Fruit fly (Drosophila melanogaster) whole organism, embryonic: ENCODE measurements around the gene Nepl18.

Experiments used
- Asciz ChIP-seq: fragments of 200-800 bp; sonication (Bioruptor generic); optimal IDR thresholded peaks from 2 replicates; lab custom pipeline; 2017; ENCODE audit warnings: missing biosample characterization, mild to moderate bottlenecking, missing genetic modification characterization, missing genetic modification reagents
- CG1024 ChIP-seq: fragments of 200-800 bp; sonication (Bioruptor generic); IDR thresholded peaks from 2 replicates; pipeline ENCODE4 v1.3.6; 2022; ENCODE audit warnings: missing biosample characterization, missing genetic modification characterization
- CG10267 ChIP-seq: fragments of 200-800 bp; sonication (Bioruptor generic); optimal IDR thresholded peaks from 2 replicates; lab custom pipeline; 2018; ENCODE audit warnings: missing biosample characterization, mild to moderate bottlenecking, missing genetic modification characterization, moderate library complexity
- CG15073 ChIP-seq: fragments of 200-800 bp; sonication (Bioruptor generic); optimal IDR thresholded peaks from 2 replicates; lab custom pipeline; 2016; ENCODE audit warnings: missing biosample characterization, missing genetic modification characterization
- CG17568 ChIP-seq: fragments of 200-800 bp; sonication (Bioruptor generic); optimal IDR thresholded peaks from 2 replicates; lab custom pipeline; 2018; ENCODE audit warnings: missing biosample characterization, mild to moderate bottlenecking, missing genetic modification characterization, moderate library complexity
- CG17829 ChIP-seq: fragments of 200-800 bp; optimal IDR thresholded peaks from 2 replicates; lab custom pipeline; 2019; ENCODE audit warnings: missing biosample characterization, mild to moderate bottlenecking, missing genetic modification characterization, moderate library complexity
- CG1832 ChIP-seq: fragments of 200-800 bp; sonication (Bioruptor generic); optimal IDR thresholded peaks from 2 replicates; lab custom pipeline; 2017; ENCODE audit warnings: missing biosample characterization, mild to moderate bottlenecking, missing genetic modification characterization, inconsistent platforms
- CG2116 ChIP-seq: fragments of 200-800 bp; sonication (Bioruptor generic); optimal IDR thresholded peaks from 3 replicates; lab custom pipeline; 2018; ENCODE audit warnings: missing biosample characterization, mild to moderate bottlenecking, missing genetic modification characterization
- CG2129 ChIP-seq: fragments of 200-800 bp; sonication (Bioruptor generic); IDR thresholded peaks from 2 replicates; pipeline ENCODE4 v1.3.6; 2022; ENCODE audit warnings: missing biosample characterization, missing genetic modification characterization; ENCODE audit not compliant: partially characterized antibody
- CG30020 ChIP-seq: fragments of 200-800 bp; optimal IDR thresholded peaks from 2 replicates; lab custom pipeline; 2019; ENCODE audit warnings: missing biosample characterization, mild to moderate bottlenecking, missing genetic modification characterization, moderate library complexity
- CG3407 ChIP-seq: fragments of 200-800 bp; sonication (Bioruptor generic); optimal IDR thresholded peaks from 2 replicates; lab custom pipeline; 2018; ENCODE audit warnings: missing biosample characterization, mild to moderate bottlenecking, missing genetic modification characterization
- CG4820 ChIP-seq: fragments of 200-800 bp; sonication (Bioruptor generic); optimal IDR thresholded peaks from 3 replicates; lab custom pipeline; 2016; ENCODE audit warnings: missing biosample characterization, missing genetic modification characterization
- CG6272 ChIP-seq: fragments of 200-800 bp; sonication (Bioruptor generic); IDR thresholded peaks from 2 replicates; pipeline ENCODE4 v1.3.6; 2022; ENCODE audit warnings: missing biosample characterization, missing genetic modification characterization
- CG7271 ChIP-seq: fragments of 200-800 bp; sonication (Bioruptor generic); optimal IDR thresholded peaks from 2 replicates; lab custom pipeline; 2018; ENCODE audit warnings: missing biosample characterization, mild to moderate bottlenecking, missing genetic modification characterization, moderate library complexity
- CG7987 ChIP-seq: fragments of 200-800 bp; sonication (Bioruptor generic); optimal IDR thresholded peaks from 2 replicates; lab custom pipeline; 2018; ENCODE audit warnings: missing biosample characterization, mild to moderate bottlenecking, missing genetic modification characterization, moderate library complexity
- CG8089 ChIP-seq: fragments of 200-800 bp; sonication (Bioruptor generic); optimal IDR thresholded peaks from 3 replicates; lab custom pipeline; 2016; ENCODE audit warnings: missing biosample characterization, missing genetic modification characterization
- CG9215 ChIP-seq: fragments of 200-800 bp; sonication (Bioruptor generic); IDR thresholded peaks from 2 replicates; pipeline ENCODE4 v1.3.6; 2022; ENCODE audit warnings: missing biosample characterization, missing genetic modification characterization
- CTCF ChIP-seq: fragments of 200-800 bp; sonication (Bioruptor generic); optimal IDR thresholded peaks from 2 replicates; lab custom pipeline; 2017; ENCODE audit warnings: missing biosample characterization, mild to moderate bottlenecking, missing genetic modification characterization, moderate library complexity
- Dbx ChIP-seq: fragments of 200-800 bp; sonication (Bioruptor generic); IDR thresholded peaks from 3 replicates; pipeline ENCODE4 v1.3.6; 2022; ENCODE audit warnings: missing biosample characterization, missing genetic modification characterization
- E2f2 ChIP-seq: fragments of 200-800 bp; sonication (Bioruptor generic); IDR thresholded peaks from 2 replicates; pipeline ENCODE4 v1.3.6; 2022; ENCODE audit warnings: missing biosample characterization, missing genetic modification characterization
- Hand ChIP-seq: fragments of 200-800 bp; sonication (Bioruptor generic); optimal IDR thresholded peaks from 2 replicates; lab custom pipeline; 2017; ENCODE audit warnings: mild to moderate bottlenecking, missing biosample characterization, missing genetic modification reagents, missing genetic modification characterization
- HmgD ChIP-seq: fragments of 200-800 bp; sonication (Bioruptor generic); optimal IDR thresholded peaks from 3 replicates; lab custom pipeline; 2016; ENCODE audit warnings: missing biosample characterization, missing genetic modification characterization
- Hmx ChIP-seq: fragments of 200-800 bp; sonication (Bioruptor generic); optimal IDR thresholded peaks from 2 replicates; lab custom pipeline; 2016; ENCODE audit warnings: missing biosample characterization, missing genetic modification characterization
- Hr39 ChIP-seq: fragments of >200 bp; optimal IDR thresholded peaks from 2 replicates; lab custom pipeline; 2017
- MESR4 ChIP-seq: fragments of 200-800 bp; sonication (Bioruptor generic); optimal IDR thresholded peaks from 2 replicates; lab custom pipeline; 2018; ENCODE audit warnings: missing biosample characterization, mild to moderate bottlenecking, missing genetic modification characterization, moderate library complexity
- NC2β ChIP-seq: fragments of 200-800 bp; sonication (Bioruptor generic); optimal IDR thresholded peaks from 2 replicates; lab custom pipeline; 2016; ENCODE audit warnings: missing biosample characterization, missing genetic modification characterization
- NFAT ChIP-seq: fragments of 200-800 bp; sonication (Bioruptor generic); IDR thresholded peaks from 2 replicates; pipeline ENCODE4 v1.3.6; 2022; ENCODE audit warnings: missing biosample characterization, missing genetic modification characterization
- Rfx ChIP-seq: fragments of 200-800 bp; sonication (Bioruptor generic); IDR thresholded peaks from 2 replicates; pipeline ENCODE4 v1.3.6; 2022; ENCODE audit warnings: missing biosample characterization, missing genetic modification characterization
- Rx ChIP-seq: fragments of 200-800 bp; sonication (Bioruptor generic); IDR thresholded peaks from 2 replicates; pipeline ENCODE4 v1.3.6; 2022; ENCODE audit warnings: missing biosample characterization, missing genetic modification characterization
- Taf1 ChIP-seq: fragments of 200-800 bp; sonication (Bioruptor generic); IDR thresholded peaks from 2 replicates; pipeline ENCODE4 v1.3.6; 2022; ENCODE audit warnings: missing biosample characterization, missing genetic modification characterization
- Trl ChIP-seq, 3 experiments: fragments of >200 bp in 2 of 3; fragments of 200-800 bp in 1 of 3; sonication (Bioruptor generic) in 1 of 3; optimal IDR thresholded peaks; 2 replicates in 1 of 3; 3 replicates in 2 of 3; lab custom pipeline; 2016 to 2017; ENCODE audit warnings: missing biosample characterization in 1 of 3, missing genetic modification characterization in 1 of 3
- Usf ChIP-seq: fragments of 200-800 bp; sonication (Bioruptor generic); optimal IDR thresholded peaks from 2 replicates; lab custom pipeline; 2017; ENCODE audit warnings: missing genotype, missing biosample characterization, missing genetic modification characterization
- Xbp1 ChIP-seq: fragments of 200-800 bp; sonication (Bioruptor generic); optimal IDR thresholded peaks from 3 replicates; lab custom pipeline; 2016; ENCODE audit warnings: missing biosample characterization, mild to moderate bottlenecking, missing genetic modification characterization
- amos ChIP-seq: fragments of 200-800 bp; sonication (Bioruptor generic); IDR thresholded peaks from 2 replicates; pipeline ENCODE4 v1.3.6; 2022; ENCODE audit warnings: missing biosample characterization, missing genetic modification characterization; ENCODE audit not compliant: partially characterized antibody
- cato ChIP-seq: fragments of 200-800 bp; sonication (Bioruptor generic); optimal IDR thresholded peaks from 2 replicates; lab custom pipeline; 2016; ENCODE audit warnings: missing biosample characterization, missing genetic modification characterization, borderline replicate concordance
- emc ChIP-seq: fragments of 200-800 bp; sonication (Bioruptor generic); optimal IDR thresholded peaks from 2 replicates; lab custom pipeline; 2016; ENCODE audit warnings: missing biosample characterization, missing genetic modification characterization
- ftz-f1 ChIP-seq: fragments of 200-800 bp; sonication (Bioruptor generic); optimal IDR thresholded peaks from 2 replicates; lab custom pipeline; 2016; ENCODE audit warnings: missing biosample characterization, missing genetic modification characterization
- gro ChIP-seq: fragments of 200-800 bp; sonication (Bioruptor generic); optimal IDR thresholded peaks from 2 replicates; lab custom pipeline; 2016; ENCODE audit warnings: missing biosample characterization, missing genetic modification characterization
- hbn ChIP-seq: fragments of 200-800 bp; sonication (Bioruptor generic); IDR thresholded peaks from 2 replicates; pipeline ENCODE4 v1.3.6; 2022; ENCODE audit warnings: missing biosample characterization, missing genetic modification characterization; ENCODE audit not compliant: partially characterized antibody
- inv ChIP-seq: fragments of 200-800 bp; sonication (Bioruptor generic); IDR thresholded peaks from 2 replicates; pipeline ENCODE4 v1.3.6; 2022; ENCODE audit warnings: missing biosample characterization, missing genetic modification characterization; ENCODE audit not compliant: partially characterized antibody
- kni ChIP-seq: fragments of 200-800 bp; sonication (Bioruptor generic); optimal IDR thresholded peaks from 3 replicates; lab custom pipeline; 2017; ENCODE audit warnings: mild to moderate bottlenecking, missing biosample characterization, missing genetic modification reagents, missing genetic modification characterization
- odd ChIP-seq: fragments of 200-800 bp; sonication (Bioruptor generic); optimal IDR thresholded peaks from 2 replicates; lab custom pipeline; 2017; ENCODE audit warnings: missing biosample characterization, mild to moderate bottlenecking, missing genetic modification characterization
- onecut ChIP-seq: fragments of 200-800 bp; sonication (Bioruptor generic); IDR thresholded peaks from 2 replicates; pipeline ENCODE4 v1.3.6; 2022; ENCODE audit warnings: missing biosample characterization, missing genetic modification characterization
- prd ChIP-seq, 3 experiments: fragments of >200 bp in 2 of 3; fragments of 200-800 bp in 1 of 3; sonication (Bioruptor generic) in 1 of 3; optimal IDR thresholded peaks in 2 of 3; IDR thresholded peaks in 1 of 3; 2 replicates in 2 of 3; 3 replicates in 1 of 3; pipeline versions ENCODE4 v1.3.6 to Lab custom; 2017 to 2022; ENCODE audit warnings: missing biosample characterization in 1 of 3, missing genetic modification characterization in 1 of 3
- sens ChIP-seq: fragments of 200-800 bp; sonication (Bioruptor generic); peaks from one replicate; lab custom pipeline; 2016; ENCODE audit warnings: missing biosample characterization, missing genetic modification characterization
- tgo ChIP-seq: fragments of 200-800 bp; sonication (Bioruptor generic); IDR thresholded peaks from 3 replicates; pipeline ENCODE4 v1.3.6; 2022; ENCODE audit warnings: missing biosample characterization, missing genetic modification characterization
- trh ChIP-seq: fragments of 200-800 bp; sonication (Bioruptor generic); optimal IDR thresholded peaks from 2 replicates; lab custom pipeline; 2016; ENCODE audit warnings: missing biosample characterization, missing genetic modification characterization
- tup ChIP-seq: fragments of 200-800 bp; sonication (Bioruptor generic); optimal IDR thresholded peaks from 2 replicates; lab custom pipeline; 2016; ENCODE audit warnings: missing biosample characterization, mild to moderate bottlenecking, missing genetic modification characterization, moderate library complexity

Gene Nepl18

DNA sequence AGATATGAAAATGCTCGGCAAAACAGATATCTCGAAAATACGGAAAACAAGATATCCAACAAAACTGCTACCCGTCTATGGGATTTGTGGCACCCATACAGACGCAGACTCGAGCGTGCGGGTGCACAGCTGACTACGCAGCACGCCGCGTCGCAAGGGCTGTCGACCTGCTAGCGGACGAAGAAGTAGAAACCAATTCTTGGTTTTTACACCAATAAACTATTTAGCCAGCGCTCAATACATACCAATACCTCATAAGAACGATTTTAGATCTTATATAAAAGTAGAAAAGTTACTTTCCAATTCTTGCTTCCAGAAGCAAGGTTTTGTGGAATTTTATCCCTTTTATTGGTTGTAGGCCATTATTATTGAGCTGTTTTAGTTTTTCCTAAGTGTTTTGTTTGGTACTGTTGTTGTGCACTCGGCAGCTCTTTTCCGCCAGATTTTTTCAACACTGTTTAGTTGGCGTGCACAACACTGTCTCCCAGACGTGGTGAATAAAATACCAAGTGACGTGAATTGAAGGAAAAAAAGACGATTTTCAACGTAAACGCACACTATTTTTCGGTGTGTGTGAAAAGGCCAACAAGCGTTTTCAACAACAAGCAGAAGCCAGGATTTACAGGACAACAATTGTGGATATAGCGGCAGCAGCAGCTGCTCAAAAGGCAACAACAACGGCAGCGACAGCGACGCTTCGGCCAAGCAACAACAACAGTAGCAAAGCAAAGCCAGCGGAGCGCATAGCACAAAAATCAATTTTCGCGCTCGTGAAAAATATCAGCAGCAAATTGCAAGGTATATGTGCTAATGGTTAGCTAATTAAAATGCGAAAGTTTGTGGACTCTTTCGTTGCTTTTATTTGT is 13.4 kb downstream of the Nepl18 start (continued):
- TF ChIP-seq CTCF (GFP tag; lab: Kevin White, UChicago) (peak; percentile 50), CG1024 (GFP tag; lab: Robert Waterston, UW) (0 out of 2 replicates have a peak, but pooled peaks have one; percentile 31), E2f2 (no peak; the same call in 1 of the 2 replicates), CG10267 (tag; lab: Kevin White, UChicago) (peak; percentile 95), odd (GFP tag; lab: Kevin White, UChicago) (peak; percentile 58), CG6272 (GFP tag; lab: Robert Waterston, UW) (peak; percentile 64), Taf1 (GFP tag; lab: Robert Waterston, UW) (peak; percentile 44; the same call in 1 of the 2 replicates), NC2β (GFP tag; lab: Kevin White, UChicago) (peak; percentile 72), amos (no peak), gro (GFP tag; lab: Kevin White, UChicago) (peak; percentile 77), Hr39 (no peak), onecut (peak; percentile 50), ftz-f1 (GFP tag; lab: Kevin White, UChicago) (peak; percentile 43), tgo (GFP tag; lab: Robert Waterston, UW) (peak; percentile 69), cato (GFP tag; lab: Kevin White, UChicago) (peak; percentile 22), Hmx (GFP tag; lab: Kevin White, UChicago) (peak; percentile 59), Hand (GFP tag; lab: Kevin White, UChicago) (peak; percentile 42), emc (peak; percentile 77), Rfx (peak; percentile 90), CG17568 (peak; percentile 6), CG8089 (GFP tag; lab: Kevin White, UChicago) (peak; percentile 83), Xbp1 (peak; percentile 85), CG2116 (GFP tag; lab: Kevin White, UChicago) (no peak), HmgD (peak; percentile 78), hbn (GFP tag; lab: Robert Waterston, UW) (no peak), CG4820 (GFP tag; lab: Kevin White, UChicago) (peak; percentile 75), prd (optimal IDR thresholded peaks at IDR 0.05; lab: Kevin White, UChicago) (no peak), prd (GFP tag; IDR thresholded peaks at IDR 0.05; lab: Robert Waterston, UW) (peak; percentile 74), CG1832 (GFP tag; lab: Kevin White, UChicago) (no peak), CG7987 (peak; percentile 76), MESR4 (peak; percentile 67), NFAT (peak; percentile 83), CG9215 (GFP tag; lab: Robert Waterston, UW) (peak; percentile 79), Asciz (GFP tag; lab: Kevin White, UChicago) (peak; percentile 63), Trl (optimal IDR thresholded peaks at IDR 0.05; lab: Kevin White, UChicago) (no peak), Trl (GFP tag; optimal IDR thresholded peaks at IDR 0.05; lab: Kevin White, UChicago) (peak; percentile 89), CG15073 (GFP tag; lab: Kevin White, UChicago) (no peak), CG2129 (GFP tag; lab: Robert Waterston, UW) (no peak), Rx (GFP tag; lab: Robert Waterston, UW) (0 out of 2 replicates have a peak, but pooled peaks have one; percentile 30), inv (no peak), tup (peak; percentile 49), CG7271 (tag; lab: Kevin White, UChicago) (peak; percentile 25), CG17829 (tag; lab: Kevin White, UChicago) (peak; percentile 67), CG30020 (tag; lab: Kevin White, UChicago) (peak; percentile 35), sens (peak; percentile 96), trh (GFP tag; lab: Kevin White, UChicago) (peak; percentile 22), kni (GFP tag; lab: Kevin White, UChicago) (peak; percentile 78), Dbx (GFP tag; lab: Robert Waterston, UW) (peak; percentile 71; the same call in 2 of the 3 replicates), CG3407 (GFP tag; lab: Kevin White, UChicago) (peak; percentile 34), Usf (GFP tag; lab: Kevin White, UChicago) (peak; percentile 43)
